Worm (Caenorhabditis elegans) whole organism, L2 larva: ENCODE measurements around the gene F52F10.2.

Source experiments
- C34F6.9 ChIP-seq: fragments of 150-350 bp; optimal IDR thresholded peaks from 2 replicates; lab custom pipeline; 2014; ENCODE audit warnings: missing biosample characterization, missing genetic modification characterization
- lsy-2 ChIP-seq, 2 experiments: fragments of 150-350 bp in 1 of 2; sonication (generic microtip) in 1 of 2; optimal IDR thresholded peaks; 2 replicates each; lab custom pipeline; 2014 to 2017; ENCODE audit warnings: missing biosample characterization in 2 of 2, missing genetic modification characterization in 2 of 2
- mab-5 ChIP-seq: fragments of 150-350 bp; optimal IDR thresholded peaks from 2 replicates; lab custom pipeline; 2014; ENCODE audit warnings: missing biosample characterization, missing genetic modification characterization
- nhr-12 ChIP-seq: fragments of 150-350 bp; optimal IDR thresholded peaks from 2 replicates; lab custom pipeline; 2014; ENCODE audit warnings: missing biosample characterization, missing genetic modification characterization
- snpc-4 ChIP-seq: fragments of 150-350 bp; optimal IDR thresholded peaks from 2 replicates; lab custom pipeline; 2014; ENCODE audit warnings: missing biosample characterization, missing genetic modification characterization
- ztf-11 ChIP-seq: sonication (generic microtip); optimal IDR thresholded peaks from 2 replicates; lab custom pipeline; 2017; ENCODE audit warnings: missing biosample characterization, missing genetic modification characterization
- ztf-4 ChIP-seq: fragments of 150-350 bp; optimal IDR thresholded peaks from 2 replicates; lab custom pipeline; 2014; ENCODE audit warnings: missing biosample characterization, missing genetic modification characterization

ce11 chrV:1575493-1576084 is 27.6 kb downstream of the F52F10.2 start:
- peak; percentile 65 for TF ChIP-seq mab-5 (tag; lab: Kevin White, UChicago)
- no peak for TF ChIP-seq ztf-4 (tag; lab: Kevin White, UChicago)
- TF ChIP-seq ztf-11: no peak
- no peak for TF ChIP-seq C34F6.9 (tag; lab: Kevin White, UChicago)
- TF ChIP-seq lsy-2 (tag; optimal IDR thresholded peaks at IDR 0.05; lab: Kevin White, UChicago): no peak
- no peak for TF ChIP-seq nhr-12 (tag; lab: Kevin White, UChicago)
- no peak for TF ChIP-seq snpc-4 (tag; lab: Kevin White, UChicago)
